Worm (Caenorhabditis elegans) whole organism, L1 larva: ENCODE measurements around the gene F32D8.14.

ENCODE experiments used
- C04F5.9 ChIP-seq: sonication (generic microtip); optimal IDR thresholded peaks from 2 replicates; lab custom pipeline; 2016; ENCODE audit warnings: missing genetic modification characterization, missing compliant biosample characterization
- C34B4.2 ChIP-seq: sonication (generic microtip); optimal IDR thresholded peaks from 2 replicates; lab custom pipeline; 2017; ENCODE audit warnings: mild to moderate bottlenecking, missing genetic modification characterization, missing compliant biosample characterization
- Y116A8C.19 ChIP-seq: sonication (generic microtip); optimal IDR thresholded peaks from 2 replicates; lab custom pipeline; 2016; ENCODE audit warnings: missing compliant biosample characterization, missing genetic modification characterization, borderline replicate concordance
- aly-2 ChIP-seq: fragments of 150-350 bp; optimal IDR thresholded peaks from 2 replicates; lab custom pipeline; 2014; ENCODE audit warnings: missing biosample characterization, missing genetic modification characterization
- ama-1 ChIP-seq: fragments of 150-350 bp; optimal IDR thresholded peaks from 2 replicates; lab custom pipeline; 2014
- blmp-1 ChIP-seq: fragments of 150-350 bp; optimal IDR thresholded peaks from 2 replicates; lab custom pipeline; 2014; ENCODE audit warnings: missing biosample characterization, missing genetic modification characterization
- ceh-63 ChIP-seq: fragments of 200-800 bp; sonication (Bioruptor generic); optimal IDR thresholded peaks from 2 replicates; lab custom pipeline; 2018; ENCODE audit warnings: mild to moderate bottlenecking, missing genetic modification characterization, missing compliant biosample characterization
- ceh-82 ChIP-seq, 3 experiments: fragments of 150-350 bp in 1 of 3; sonication (generic microtip) in 2 of 3; optimal IDR thresholded peaks; 2 replicates each; lab custom pipeline; 2014 to 2017; ENCODE audit warnings: missing biosample characterization in 3 of 3, missing genetic modification characterization in 3 of 3
- ceh-88 ChIP-seq: fragments of 200-800 bp; sonication (Bioruptor generic); IDR thresholded peaks from 2 replicates; pipeline ENCODE4 v1.3.6; 2022; ENCODE audit warnings: missing genetic modification characterization, missing compliant biosample characterization
- ceh-90 ChIP-seq: sonication (generic microtip); optimal IDR thresholded peaks from 2 replicates; lab custom pipeline; 2016; ENCODE audit warnings: missing genetic modification characterization, missing compliant biosample characterization
- ces-1 ChIP-seq: fragments of 150-350 bp; optimal IDR thresholded peaks from 2 replicates; lab custom pipeline; 2014; ENCODE audit warnings: missing biosample characterization, missing genetic modification reagents, missing genetic modification characterization
- dpl-1 ChIP-seq, 3 experiments: fragments of 150-350 bp in 2 of 3; sonication (generic microtip) in 1 of 3; optimal IDR thresholded peaks; 2 replicates each; lab custom pipeline; 2014 to 2017; ENCODE audit warnings: missing biosample characterization in 3 of 3, missing genetic modification characterization in 3 of 3, missing genetic modification reagents in 3 of 3
- dsc-1 ChIP-seq: sonication (generic microtip); optimal IDR thresholded peaks from 2 replicates; lab custom pipeline; 2016; ENCODE audit warnings: mild to moderate bottlenecking, missing genetic modification characterization, missing compliant biosample characterization
- egl-13 ChIP-seq: sonication (generic microtip); optimal IDR thresholded peaks from 2 replicates; lab custom pipeline; 2016; ENCODE audit warnings: missing genotype, missing genetic modification reagents, missing genetic modification characterization, missing compliant biosample characterization
- elt-2 ChIP-seq: sonication (generic microtip); optimal IDR thresholded peaks from 2 replicates; lab custom pipeline; 2016; ENCODE audit warnings: missing genetic modification characterization, mild to moderate bottlenecking, inconsistent platforms, missing compliant biosample characterization, missing genetic modification reagents
- ets-5 ChIP-seq: fragments of 200-800 bp; sonication (Bioruptor generic); IDR thresholded peaks from 2 replicates; pipeline ENCODE4 v1.3.6; 2022; ENCODE audit warnings: missing genetic modification characterization, missing compliant biosample characterization
- fkh-10 ChIP-seq: sonication (generic microtip); optimal IDR thresholded peaks from 2 replicates; lab custom pipeline; 2017; ENCODE audit warnings: missing biosample characterization, missing genetic modification reagents, missing genetic modification characterization
- fkh-4 ChIP-seq: sonication (generic microtip); optimal IDR thresholded peaks from 2 replicates; lab custom pipeline; 2016; ENCODE audit warnings: missing compliant biosample characterization, missing genetic modification characterization, borderline replicate concordance
- grh-1 ChIP-seq: fragments of 200-800 bp; sonication (Bioruptor generic); IDR thresholded peaks from 2 replicates; pipeline ENCODE4 v1.3.6; 2022; ENCODE audit warnings: missing genetic modification reagents, missing genetic modification characterization, missing compliant biosample characterization
- hlh-17 ChIP-seq: fragments of 200-800 bp; sonication (Bioruptor generic); optimal IDR thresholded peaks from 2 replicates; lab custom pipeline; 2018; ENCODE audit warnings: missing genetic modification characterization, mild to moderate bottlenecking, missing compliant biosample characterization, moderate library complexity, borderline replicate concordance
- hlh-4 ChIP-seq: sonication (generic microtip); optimal IDR thresholded peaks from 2 replicates; lab custom pipeline; 2016; ENCODE audit warnings: mild to moderate bottlenecking, missing genetic modification characterization, missing compliant biosample characterization
- hpl-2 ChIP-seq: fragments of 150-350 bp; optimal IDR thresholded peaks from 2 replicates; lab custom pipeline; 2014; ENCODE audit warnings: missing biosample characterization, missing genetic modification reagents, missing genetic modification characterization
- jun-1 ChIP-seq: fragments of 150-350 bp; optimal IDR thresholded peaks from 2 replicates; lab custom pipeline; 2014; ENCODE audit warnings: missing biosample characterization, missing genetic modification reagents, missing genetic modification characterization
- lin-14 ChIP-seq: fragments of 200-800 bp; sonication (Bioruptor generic); optimal IDR thresholded peaks from 2 replicates; lab custom pipeline; 2018; ENCODE audit warnings: mild to moderate bottlenecking, missing genetic modification characterization, moderate library complexity, missing compliant biosample characterization
- lin-15B ChIP-seq: fragments of 150-350 bp; sonication (generic microtip); optimal IDR thresholded peaks from 3 replicates; lab custom pipeline; 2014; ENCODE audit warnings: missing biosample characterization, missing genetic modification characterization
- nhr-11 ChIP-seq: fragments of 150-350 bp; optimal IDR thresholded peaks from 2 replicates; lab custom pipeline; 2014; ENCODE audit warnings: missing biosample characterization, missing genetic modification characterization
- nhr-20 ChIP-seq: sonication (generic microtip); optimal IDR thresholded peaks from 2 replicates; lab custom pipeline; 2016; ENCODE audit warnings: mild to moderate bottlenecking, missing genetic modification characterization, missing compliant biosample characterization
- nhr-237 ChIP-seq: fragments of 150-350 bp; optimal IDR thresholded peaks from 2 replicates; lab custom pipeline; 2014; ENCODE audit warnings: missing biosample characterization, missing genetic modification characterization
- nhr-71 ChIP-seq: sonication (generic microtip); optimal IDR thresholded peaks from 2 replicates; lab custom pipeline; 2016; ENCODE audit warnings: mild to moderate bottlenecking, missing genetic modification characterization, moderate library complexity, missing compliant biosample characterization
- nhr-76 ChIP-seq: sonication (generic microtip); optimal IDR thresholded peaks from 2 replicates; lab custom pipeline; 2017; ENCODE audit warnings: missing biosample characterization, missing genetic modification characterization
- nhr-77 ChIP-seq: fragments of 150-350 bp; optimal IDR thresholded peaks from 2 replicates; lab custom pipeline; 2014; ENCODE audit warnings: missing biosample characterization, missing genetic modification characterization
- nhr-85 ChIP-seq: sonication (generic microtip); peaks from one replicate; lab custom pipeline; 2016; ENCODE audit warnings: missing genetic modification characterization, inconsistent platforms, missing compliant biosample characterization
- pag-3 ChIP-seq: sonication (generic microtip); optimal IDR thresholded peaks from 2 replicates; lab custom pipeline; 2017; ENCODE audit warnings: missing genetic modification characterization, mild to moderate bottlenecking, missing compliant biosample characterization, antibody characterized with exemption, borderline replicate concordance; ENCODE audit not compliant: insufficient read depth
- pqm-1 ChIP-seq: sonication (generic microtip); optimal IDR thresholded peaks from 3 replicates; lab custom pipeline; 2017; ENCODE audit warnings: missing biosample characterization, missing genetic modification characterization
- rnt-1 ChIP-seq: sonication (generic microtip); optimal IDR thresholded peaks from 2 replicates; lab custom pipeline; 2016; ENCODE audit warnings: mild to moderate bottlenecking, missing genetic modification characterization, moderate library complexity, missing compliant biosample characterization
- snpc-4 ChIP-seq: fragments of 150-350 bp; optimal IDR thresholded peaks from 2 replicates; lab custom pipeline; 2014; ENCODE audit warnings: missing biosample characterization, missing genetic modification characterization
- snu-23 ChIP-seq: sonication (generic microtip); optimal IDR thresholded peaks from 2 replicates; lab custom pipeline; 2016; ENCODE audit warnings: missing genetic modification characterization, missing compliant biosample characterization
- sptf-1 ChIP-seq: fragments of 150-350 bp; optimal IDR thresholded peaks from 2 replicates; lab custom pipeline; 2014; ENCODE audit warnings: missing biosample characterization, missing genetic modification characterization
- sup-37 ChIP-seq: fragments of 200-800 bp; sonication (Bioruptor generic); optimal IDR thresholded peaks from 2 replicates; lab custom pipeline; 2018; ENCODE audit warnings: mild to moderate bottlenecking, missing genetic modification characterization, missing compliant biosample characterization
- swsn-7 ChIP-seq: sonication (generic microtip); optimal IDR thresholded peaks from 2 replicates; lab custom pipeline; 2016; ENCODE audit warnings: missing genetic modification characterization, missing compliant biosample characterization
- tbx-2 ChIP-seq: sonication (generic microtip); optimal IDR thresholded peaks from 2 replicates; lab custom pipeline; 2016; ENCODE audit warnings: missing genetic modification characterization, missing compliant biosample characterization
- tlp-1 ChIP-seq: fragments of 150-350 bp; optimal IDR thresholded peaks from 2 replicates; lab custom pipeline; 2014; ENCODE audit warnings: missing biosample characterization, missing genetic modification characterization
- unc-130 ChIP-seq: fragments of 150-350 bp; optimal IDR thresholded peaks from 2 replicates; lab custom pipeline; 2017; ENCODE audit warnings: missing biosample characterization, missing genetic modification characterization, inconsistent platforms
- unc-30 ChIP-seq: sonication (generic microtip); optimal IDR thresholded peaks from 2 replicates; lab custom pipeline; 2017; ENCODE audit warnings: missing biosample characterization, missing genetic modification characterization
- unc-98 ChIP-seq: fragments of 200-800 bp; sonication (Bioruptor generic); IDR thresholded peaks from 2 replicates; pipeline ENCODE4 v1.3.6; 2022; ENCODE audit warnings: missing genetic modification characterization, missing compliant biosample characterization
- vab-15 ChIP-seq: sonication (generic microtip); optimal IDR thresholded peaks from 2 replicates; lab custom pipeline; 2017; ENCODE audit warnings: missing genotype, mild to moderate bottlenecking, missing genetic modification characterization, missing compliant biosample characterization
- xbp-1 ChIP-seq: sonication (generic microtip); optimal IDR thresholded peaks from 2 replicates; lab custom pipeline; 2016; ENCODE audit warnings: missing genetic modification characterization, missing compliant biosample characterization
- zag-1 ChIP-seq: fragments of 150-350 bp; optimal IDR thresholded peaks from 2 replicates; lab custom pipeline; 2014; ENCODE audit warnings: missing biosample characterization, missing genetic modification characterization
- zip-4 ChIP-seq: fragments of 200-800 bp; sonication (Bioruptor generic); optimal IDR thresholded peaks from 2 replicates; lab custom pipeline; 2018; ENCODE audit warnings: mild to moderate bottlenecking, missing genetic modification characterization, moderate library complexity, missing compliant biosample characterization
- ztf-11 ChIP-seq, 2 experiments: sonication (generic microtip); optimal IDR thresholded peaks; 2 replicates each; lab custom pipeline; 2016 to 2017; ENCODE audit warnings: missing genetic modification characterization in 2 of 2, missing biosample characterization in 1 of 2, missing compliant biosample characterization in 1 of 2
- ztf-4 ChIP-seq: fragments of 150-350 bp; optimal IDR thresholded peaks from 2 replicates; lab custom pipeline; 2014; ENCODE audit warnings: missing biosample characterization, missing genetic modification characterization

F32D8.14 gene

ce11 chrV:10867586-10867985 is 27.0 kb downstream of the F32D8.14 start (continued):
- TF ChIP-seq snpc-4 (tag; lab: Kevin White, UChicago) (no peak), sptf-1 (tag; lab: Kevin White, UChicago) (no peak), ceh-90 (tag; lab: Kevin White, UChicago) (no peak), unc-98 (no peak), sup-37 (GFP tag; lab: Kevin White, UChicago) (no peak), nhr-77 (tag; lab: Kevin White, UChicago) (no peak), dpl-1 (GFP tag; optimal IDR thresholded peaks at IDR 0.05; lab: Kevin White, UChicago) (no peak), lin-15B (tag; lab: Kevin White, UChicago) (no peak), fkh-10 (peak; percentile 59), ceh-82 (tag; optimal IDR thresholded peaks at IDR 0.05; lab: Kevin White, UChicago) (no peak), pag-3 (tag; lab: Kevin White, UChicago) (no peak), rnt-1 (no peak), jun-1 (tag; lab: Kevin White, UChicago) (no peak), hlh-17 (GFP tag; lab: Kevin White, UChicago) (no peak), ces-1 (no peak), ztf-4 (tag; lab: Kevin White, UChicago) (no peak), ets-5 (GFP tag; lab: Robert Waterston, UW) (no peak), ceh-88 (GFP tag; lab: Robert Waterston, UW) (no peak), dsc-1 (no peak), hpl-2 (GFP tag; lab: Kevin White, UChicago) (no peak), fkh-4 (tag; lab: Kevin White, UChicago) (no peak), zag-1 (no peak), nhr-20 (tag; lab: Kevin White, UChicago) (peak; percentile 75), nhr-237 (tag; lab: Kevin White, UChicago) (no peak), hlh-4 (tag; lab: Kevin White, UChicago) (no peak), ama-1 (lab: Kevin White, UChicago) (no peak), unc-130 (no peak), C34B4.2 (tag; lab: Kevin White, UChicago) (no peak), aly-2 (no peak), vab-15 (no peak), nhr-71 (tag; lab: Kevin White, UChicago) (peak; percentile 81), C04F5.9 (tag; lab: Kevin White, UChicago) (no peak), elt-2 (tag; lab: Kevin White, UChicago) (no peak), Y116A8C.19 (tag; lab: Kevin White, UChicago) (no peak), lin-14 (GFP tag; lab: Kevin White, UChicago) (peak; percentile 91), tbx-2 (tag; lab: Kevin White, UChicago) (peak; percentile 64), nhr-76 (tag; lab: Kevin White, UChicago) (no peak), ceh-63 (GFP tag; lab: Kevin White, UChicago) (no peak), zip-4 (no peak), snu-23 (GFP tag; lab: Kevin White, UChicago) (peak; percentile 74), pqm-1 (tag; lab: Kevin White, UChicago) (no peak), xbp-1 (tag; lab: Kevin White, UChicago) (peak; percentile 41), blmp-1 (peak; percentile 62), unc-30 (tag; lab: Kevin White, UChicago) (no peak), tlp-1 (tag; lab: Kevin White, UChicago) (no peak), ztf-11 (tag; optimal IDR thresholded peaks at IDR 0.05; lab: Kevin White, UChicago) (no peak), nhr-11 (tag; lab: Kevin White, UChicago) (no peak), egl-13 (peak; percentile 77), nhr-85 (tag; lab: Kevin White, UChicago) (peak; percentile 88), swsn-7 (peak; percentile 47), grh-1 (GFP tag; lab: Robert Waterston, UW) (no peak)
- TF ChIP-seq, all 84 proteins: peak for 26
